Fruit fly (Drosophila melanogaster) whole organism, wandering third instar larva: ENCODE data around the gene Fancl.

Experiments
- CG32264 ChIP-seq: fragments of 200-800 bp; sonication (Bioruptor generic); optimal IDR thresholded peaks from 2 replicates; lab custom pipeline; 2016; ENCODE audit warnings: missing biosample characterization, missing genetic modification characterization
- CG9705 ChIP-seq: fragments of 200-800 bp; sonication (Bioruptor generic); optimal IDR thresholded peaks from 2 replicates; lab custom pipeline; 2018; ENCODE audit warnings: missing biosample characterization, mild to moderate bottlenecking, missing genetic modification characterization
- CrebA ChIP-seq: fragments of 200-800 bp; sonication (Bioruptor generic); optimal IDR thresholded peaks from 2 replicates; lab custom pipeline; 2016; ENCODE audit warnings: missing biosample characterization, mild to moderate bottlenecking, missing genetic modification characterization, borderline replicate concordance
- Dfd ChIP-seq: fragments of >200 bp; optimal IDR thresholded peaks from 2 replicates; lab custom pipeline; 2017; ENCODE audit warnings: missing biosample characterization, missing genetic modification characterization
- Dif ChIP-seq: fragments of 200-275, 200-300 bp; sonication (Bioruptor generic); optimal IDR thresholded peaks from 2 replicates; lab custom pipeline; 2018; ENCODE audit warnings: missing biosample characterization, missing genetic modification characterization; ENCODE audit not compliant: partially characterized antibody
- GATAd ChIP-seq: sonication (Bioruptor generic); optimal IDR thresholded peaks from 2 replicates; lab custom pipeline; 2016; ENCODE audit warnings: missing biosample characterization, missing genetic modification characterization
- HLH106 ChIP-seq: fragments of 200-800 bp; optimal IDR thresholded peaks from 3 replicates; lab custom pipeline; 2019; ENCODE audit warnings: missing biosample characterization, mild to moderate bottlenecking, missing genetic modification characterization, moderate library complexity
- Hnf4 ChIP-seq: fragments of 200-800 bp; sonication (Bioruptor generic); optimal IDR thresholded peaks from 2 replicates; lab custom pipeline; 2016; ENCODE audit warnings: missing biosample characterization, mild to moderate bottlenecking, missing genetic modification characterization
- Hr78 ChIP-seq: fragments of >200 bp; optimal IDR thresholded peaks from 2 replicates; lab custom pipeline; 2017; ENCODE audit warnings: missing biosample characterization, missing genetic modification characterization
- Hr83 ChIP-seq: fragments of 200-300 bp; sonication (Bioruptor generic); optimal IDR thresholded peaks from 2 replicates; lab custom pipeline; 2016; ENCODE audit warnings: missing biosample characterization, mild to moderate bottlenecking, missing genetic modification characterization, moderate library complexity; ENCODE audit not compliant: poor library complexity, severe bottlenecking
- Jra ChIP-seq: sonication (Bioruptor generic); optimal IDR thresholded peaks from 2 replicates; lab custom pipeline; 2016; ENCODE audit warnings: missing biosample characterization, missing genetic modification characterization
- Mio ChIP-seq: sonication (Bioruptor generic); optimal IDR thresholded peaks from 2 replicates; lab custom pipeline; 2016; ENCODE audit warnings: missing biosample characterization, missing genetic modification characterization
- Myc ChIP-seq: fragments of >200 bp; optimal IDR thresholded peaks from 2 replicates; lab custom pipeline; 2017
- N ChIP-seq: fragments of >200 bp; optimal IDR thresholded peaks from 2 replicates; lab custom pipeline; 2018; ENCODE audit warnings: missing biosample characterization, missing external identifiers, missing genetic modification characterization
- OdsH ChIP-seq: fragments of 200-800 bp; sonication (Bioruptor generic); optimal IDR thresholded peaks from 2 replicates; lab custom pipeline; 2016; ENCODE audit warnings: missing biosample characterization, mild to moderate bottlenecking, missing genetic modification characterization
- Rel ChIP-seq, 2 experiments: fragments of 200-800 bp; sonication (Bioruptor generic) in 1 of 2; optimal IDR thresholded peaks; 2 replicates in 1 of 2; 3 replicates in 1 of 2; lab custom pipeline; 2016 to 2019; ENCODE audit warnings: mild to moderate bottlenecking in 2 of 2, missing biosample characterization in 2 of 2, missing genetic modification characterization in 2 of 2, moderate library complexity in 1 of 2
- Sp1 ChIP-seq: fragments of 200-800 bp; sonication (Bioruptor generic); optimal IDR thresholded peaks from 3 replicates; lab custom pipeline; 2019; ENCODE audit warnings: missing biosample characterization, mild to moderate bottlenecking, missing genetic modification characterization, moderate library complexity
- br ChIP-seq: fragments of 200-800 bp; sonication (Bioruptor generic); optimal IDR thresholded peaks from 2 replicates; lab custom pipeline; 2016; ENCODE audit warnings: missing biosample characterization, missing genetic modification characterization
- brk ChIP-seq: fragments of 200-800 bp; sonication (Bioruptor generic); optimal IDR thresholded peaks from 2 replicates; lab custom pipeline; 2016; ENCODE audit warnings: missing biosample characterization, mild to moderate bottlenecking, missing genetic modification characterization
- dl ChIP-seq, 2 experiments: fragments of 175-275, 200-275 bp in 1 of 2; fragments of 200-275 bp in 1 of 2; sonication (Bioruptor generic); optimal IDR thresholded peaks; lab custom pipeline; 2018; ENCODE audit warnings: mild to moderate bottlenecking in 2 of 2, missing biosample characterization in 2 of 2, missing genetic modification characterization in 2 of 2, moderate library complexity in 2 of 2; ENCODE audit not compliant: partially characterized antibody in 2 of 2, insufficient read depth in 1 of 2
- dmrt93B ChIP-seq: fragments of 200-800 bp; sonication (Bioruptor generic); optimal IDR thresholded peaks from 2 replicates; lab custom pipeline; 2018; ENCODE audit warnings: missing biosample characterization, mild to moderate bottlenecking, missing genetic modification characterization
- dsf ChIP-seq: sonication (Bioruptor generic); optimal IDR thresholded peaks from 2 replicates; lab custom pipeline; 2016; ENCODE audit warnings: missing biosample characterization, missing genetic modification characterization, borderline replicate concordance
- foxo ChIP-seq, 2 experiments: fragments of 200-800 bp; sonication (Bioruptor generic); optimal IDR thresholded peaks; 2 replicates in 1 of 2; 3 replicates in 1 of 2; lab custom pipeline; 2016 to 2017; ENCODE audit warnings: missing biosample characterization in 2 of 2, missing genetic modification characterization in 2 of 2
- fru ChIP-seq: fragments of 200-800 bp; sonication (Bioruptor generic); optimal IDR thresholded peaks from 3 replicates; lab custom pipeline; 2016; ENCODE audit warnings: missing biosample characterization, mild to moderate bottlenecking, missing genetic modification characterization
- h ChIP-seq: fragments of 200-800 bp; sonication (Bioruptor generic); optimal IDR thresholded peaks from 3 replicates; lab custom pipeline; 2016; ENCODE audit warnings: missing biosample characterization, mild to moderate bottlenecking, missing genetic modification characterization
- jim ChIP-seq: fragments of 175-275, 200-325 bp; sonication (Bioruptor generic); optimal IDR thresholded peaks from 2 replicates; lab custom pipeline; 2016; ENCODE audit warnings: missing biosample characterization, mild to moderate bottlenecking, missing genetic modification characterization
- lola ChIP-seq: fragments of >200 bp; optimal IDR thresholded peaks from 2 replicates; lab custom pipeline; 2017; ENCODE audit warnings: missing biosample characterization, missing genetic modification characterization
- pan ChIP-seq: fragments of >200 bp; optimal IDR thresholded peaks from 2 replicates; lab custom pipeline; 2017
- psq ChIP-seq: fragments of 200-800 bp; sonication (Bioruptor generic); optimal IDR thresholded peaks from 3 replicates; lab custom pipeline; 2017; ENCODE audit warnings: missing biosample characterization, mild to moderate bottlenecking, missing genetic modification characterization, moderate library complexity
- rgr ChIP-seq: fragments of 200-800 bp; sonication (Bioruptor generic); optimal IDR thresholded peaks from 3 replicates; lab custom pipeline; 2016; ENCODE audit warnings: missing biosample characterization, mild to moderate bottlenecking, missing genetic modification characterization
- sage ChIP-seq: fragments of 200-800 bp; sonication (Bioruptor generic); optimal IDR thresholded peaks from 2 replicates; lab custom pipeline; 2016; ENCODE audit warnings: missing biosample characterization, mild to moderate bottlenecking, missing genetic modification characterization
- usp ChIP-seq: fragments of >200 bp; optimal IDR thresholded peaks from 2 replicates; lab custom pipeline; 2017; ENCODE audit warnings: missing biosample characterization, missing genetic modification characterization
- woc ChIP-seq: sonication (Bioruptor generic); optimal IDR thresholded peaks from 2 replicates; lab custom pipeline; 2016; ENCODE audit warnings: missing biosample characterization, mild to moderate bottlenecking, missing genetic modification characterization

Gene Fancl

dm6 chr3R:10095765-10096164, 43.1 kb upstream of the Fancl start:
- no peak for TF ChIP-seq dmrt93B
- TF ChIP-seq Rel (GFP tag; optimal IDR thresholded peaks at IDR 0.05; lab: Kevin White, UChicago): no peak
- no peak for TF ChIP-seq Rel (tag; optimal IDR thresholded peaks at IDR 0.05; lab: Kevin White, UChicago)
- no peak for TF ChIP-seq lola (GFP tag; lab: Kevin White, UChicago)
- no peak for TF ChIP-seq Jra
- no peak for TF ChIP-seq CG9705 (GFP tag; lab: Kevin White, UChicago)
- no peak for TF ChIP-seq jim (GFP tag; lab: Kevin White, UChicago)
- no peak for TF ChIP-seq fru
- no peak for TF ChIP-seq Hr83
- no peak for TF ChIP-seq psq (GFP tag; lab: Kevin White, UChicago)

- no peak for TF ChIP-seq Rel (GFP tag; optimal IDR thresholded peaks at IDR 0.05; lab: Kevin White, UChicago)
- TF ChIP-seq Rel (tag; optimal IDR thresholded peaks at IDR 0.05; lab: Kevin White, UChicago): no peak
- no peak for TF ChIP-seq br (GFP tag; lab: Kevin White, UChicago)
- no peak for TF ChIP-seq Hr83
- no peak for TF ChIP-seq Sp1 (GFP tag; lab: Kevin White, UChicago)
- TF ChIP-seq sage (GFP tag; lab: Kevin White, UChicago): no peak
- TF ChIP-seq Hnf4 (GFP tag; lab: Kevin White, UChicago): no peak
- no peak for TF ChIP-seq Jra
- TF ChIP-seq dsf (GFP tag; lab: Kevin White, UChicago): no peak
- no peak for TF ChIP-seq HLH106 (tag; lab: Kevin White, UChicago)
- TF ChIP-seq foxo (GFP tag; optimal IDR thresholded peaks at IDR 0.05; lab: Kevin White, UChicago): no peak
- no peak for TF ChIP-seq fru
- no peak for TF ChIP-seq CrebA (GFP tag; lab: Kevin White, UChicago)
- TF ChIP-seq rgr: no peak
- no peak for TF ChIP-seq brk
- no peak for TF ChIP-seq pan (lab: Kevin White, UChicago)
- no peak for TF ChIP-seq dmrt93B
- TF ChIP-seq CG32264: no peak
- no peak for TF ChIP-seq OdsH
Observed at dm6 chr3R:10095052-10095451, 42.4 kb upstream of the Fancl start.

dm6 chr3R:10093252-10094030, 40.8 kb upstream of the Fancl start:
- TF ChIP-seq Jra (no peak), Dif (GFP tag; lab: Kevin White, UChicago) (peak; percentile 66)

dm6 chr3R:10091513-10091912, 38.8 kb upstream of the Fancl start:
- no peak for TF ChIP-seq usp
- no peak for TF ChIP-seq sage (GFP tag; lab: Kevin White, UChicago)
- no peak for TF ChIP-seq N (GFP tag; lab: Kevin White, UChicago)
- TF ChIP-seq CG32264: no peak
- no peak for TF ChIP-seq woc (GFP tag; lab: Kevin White, UChicago)
- no peak for TF ChIP-seq dsf (GFP tag; lab: Kevin White, UChicago)
- no peak for TF ChIP-seq Jra
- no peak for TF ChIP-seq h (GFP tag; lab: Kevin White, UChicago)
- TF ChIP-seq Hnf4 (GFP tag; lab: Kevin White, UChicago): no peak
- TF ChIP-seq pan (lab: Kevin White, UChicago): no peak
- no peak for TF ChIP-seq Dif (GFP tag; lab: Kevin White, UChicago)
- TF ChIP-seq fru: no peak
- TF ChIP-seq OdsH: no peak
- no peak for TF ChIP-seq psq (GFP tag; lab: Kevin White, UChicago)

dm6 chr3R:10090906-10091305, 38.2 kb upstream of the Fancl start:
- TF ChIP-seq CG32264: no peak
- TF ChIP-seq Myc: no peak
- no peak for TF ChIP-seq Sp1 (GFP tag; lab: Kevin White, UChicago)
- no peak for TF ChIP-seq Dfd (GFP tag; lab: Kevin White, UChicago)
- no peak for TF ChIP-seq h (GFP tag; lab: Kevin White, UChicago)
- no peak for TF ChIP-seq dsf (GFP tag; lab: Kevin White, UChicago)
- TF ChIP-seq jim (GFP tag; lab: Kevin White, UChicago): no peak
- no peak for TF ChIP-seq N (GFP tag; lab: Kevin White, UChicago)
- TF ChIP-seq GATAd (GFP tag; lab: Kevin White, UChicago): no peak
- TF ChIP-seq fru: no peak
- no peak for TF ChIP-seq dl (GFP tag; optimal IDR thresholded peaks at IDR 0.05; lab: Kevin White, UChicago; ENCODE audit: insufficient read depth in 1 of 2, partially characterized antibody in 2 of 2)
- no peak for TF ChIP-seq Hnf4 (GFP tag; lab: Kevin White, UChicago)
- TF ChIP-seq Hr78 (GFP tag; lab: Kevin White, UChicago): no peak
- TF ChIP-seq foxo (GFP tag; optimal IDR thresholded peaks at IDR 0.05; lab: Kevin White, UChicago): no peak
- no peak for TF ChIP-seq Jra
- no peak for TF ChIP-seq Mio (GFP tag; lab: Kevin White, UChicago)
